Fruit fly (Drosophila melanogaster) whole organism, embryonic: Measurements from ENCODE around the gene ich.

Source experiments
- Antp ChIP-seq: fragments of 200-800 bp; sonication (Bioruptor generic); optimal IDR thresholded peaks from 3 replicates; lab custom pipeline; 2016; ENCODE audit warnings: missing biosample characterization, missing genetic modification characterization
- CG10147 ChIP-seq: fragments of 200-800 bp; sonication (Bioruptor generic); optimal IDR thresholded peaks from 2 replicates; lab custom pipeline; 2019; ENCODE audit warnings: missing biosample characterization, mild to moderate bottlenecking, missing genetic modification characterization, moderate library complexity
- CG11723 ChIP-seq: fragments of 200-800 bp; sonication (Bioruptor generic); optimal IDR thresholded peaks from 2 replicates; lab custom pipeline; 2017; ENCODE audit warnings: missing biosample characterization, mild to moderate bottlenecking, missing genetic modification characterization
- CG12155 ChIP-seq: fragments of 200-800 bp; sonication (Bioruptor generic); optimal IDR thresholded peaks from 3 replicates; lab custom pipeline; 2016; ENCODE audit warnings: missing biosample characterization, missing genetic modification characterization
- CG12219 ChIP-seq: fragments of 200-800 bp; sonication (Bioruptor generic); optimal IDR thresholded peaks from 3 replicates; lab custom pipeline; 2018; ENCODE audit warnings: missing biosample characterization, mild to moderate bottlenecking, missing genetic modification characterization
- CG12769 ChIP-seq: fragments of 200-800 bp; sonication (Bioruptor generic); optimal IDR thresholded peaks from 2 replicates; lab custom pipeline; 2019; ENCODE audit warnings: missing biosample characterization, mild to moderate bottlenecking, missing genetic modification characterization, moderate library complexity
- CG14050 ChIP-seq: fragments of 200-800 bp; sonication (Bioruptor generic); IDR thresholded peaks from 3 replicates; pipeline ENCODE4 v1.3.6; 2022; ENCODE audit warnings: missing biosample characterization, missing genetic modification characterization
- CG15269 ChIP-seq: fragments of 200-800 bp; sonication (Bioruptor generic); optimal IDR thresholded peaks from 2 replicates; lab custom pipeline; 2018; ENCODE audit warnings: missing biosample characterization, mild to moderate bottlenecking, missing genetic modification characterization, moderate library complexity
- CG1602 ChIP-seq: fragments of 200-800 bp; sonication (Bioruptor generic); optimal IDR thresholded peaks from 3 replicates; lab custom pipeline; 2016; ENCODE audit warnings: missing biosample characterization, missing genetic modification characterization
- CG18262 ChIP-seq: fragments of 200-800 bp; optimal IDR thresholded peaks from 3 replicates; lab custom pipeline; 2019; ENCODE audit warnings: missing biosample characterization, mild to moderate bottlenecking, missing genetic modification characterization, moderate library complexity
- CG2120 ChIP-seq: fragments of 200-800 bp; sonication (Bioruptor generic); optimal IDR thresholded peaks from 3 replicates; lab custom pipeline; 2016; ENCODE audit warnings: missing biosample characterization, missing genetic modification characterization
- CG32772 ChIP-seq: fragments of 200-800 bp; sonication (Bioruptor generic); IDR thresholded peaks from 2 replicates; pipeline ENCODE4 v1.3.6; 2022; ENCODE audit warnings: missing biosample characterization, missing genetic modification characterization
- CG3281 ChIP-seq: fragments of 200-800 bp; sonication (Bioruptor generic); optimal IDR thresholded peaks from 3 replicates; lab custom pipeline; 2017; ENCODE audit warnings: missing biosample characterization, mild to moderate bottlenecking, missing genetic modification characterization
- CG34422 ChIP-seq: fragments of 200-800 bp; sonication (Bioruptor generic); IDR thresholded peaks from 3 replicates; pipeline ENCODE4 v1.3.6; 2022; ENCODE audit warnings: missing biosample characterization, missing genetic modification characterization
- CG5180 ChIP-seq: fragments of 200-800 bp; sonication (Bioruptor generic); optimal IDR thresholded peaks from 3 replicates; lab custom pipeline; 2017; ENCODE audit warnings: missing biosample characterization, missing genetic modification characterization, mild to moderate bottlenecking, moderate library complexity, missing genetic modification reagents
- CG6254 ChIP-seq: fragments of 200-800 bp; sonication (Bioruptor generic); optimal IDR thresholded peaks from 3 replicates; lab custom pipeline; 2017; ENCODE audit warnings: mild to moderate bottlenecking, missing biosample characterization, missing genetic modification reagents, missing genetic modification characterization
- CG6683 ChIP-seq: fragments of 200-800 bp; sonication (Bioruptor generic); optimal IDR thresholded peaks from 2 replicates; lab custom pipeline; 2017; ENCODE audit warnings: missing biosample characterization, mild to moderate bottlenecking, missing genetic modification characterization, missing genetic modification reagents
- CG6689 ChIP-seq: fragments of 200-800 bp; sonication (Bioruptor generic); IDR thresholded peaks from 2 replicates; pipeline ENCODE4 v1.3.6; 2022; ENCODE audit warnings: missing biosample characterization, missing genetic modification characterization
- CG6854 ChIP-seq: fragments of 200-800 bp; sonication (Bioruptor generic); optimal IDR thresholded peaks from 3 replicates; lab custom pipeline; 2017; ENCODE audit warnings: missing biosample characterization, mild to moderate bottlenecking, missing genetic modification characterization
- CG9817 ChIP-seq: fragments of 200-800 bp; sonication (Bioruptor generic); optimal IDR thresholded peaks from 2 replicates; lab custom pipeline; 2018; ENCODE audit warnings: missing biosample characterization, mild to moderate bottlenecking, missing genetic modification characterization, moderate library complexity
- Dbx ChIP-seq: fragments of 200-800 bp; sonication (Bioruptor generic); IDR thresholded peaks from 3 replicates; pipeline ENCODE4 v1.3.6; 2022; ENCODE audit warnings: missing biosample characterization, missing genetic modification characterization
- Doc3 ChIP-seq: fragments of 200-800 bp; sonication (Bioruptor generic); IDR thresholded peaks from 3 replicates; pipeline ENCODE4 v1.3.6; 2022; ENCODE audit warnings: missing biosample characterization, missing genetic modification characterization; ENCODE audit not compliant: partially characterized antibody
- Dref ChIP-seq: fragments of 200-800 bp; sonication (Bioruptor generic); IDR thresholded peaks from 2 replicates; pipeline ENCODE4 v1.3.6; 2022; ENCODE audit warnings: missing biosample characterization, missing genetic modification characterization
- Gsc ChIP-seq: fragments of 200-800 bp; sonication (Bioruptor generic); IDR thresholded peaks from 2 replicates; pipeline ENCODE4 v1.3.6; 2022; ENCODE audit warnings: missing biosample characterization, missing genetic modification characterization
- HLH3B ChIP-seq: fragments of 200-800 bp; sonication (Bioruptor generic); IDR thresholded peaks from 2 replicates; pipeline ENCODE4 v1.3.6; 2022; ENCODE audit warnings: missing biosample characterization, missing genetic modification characterization
- MESR4 ChIP-seq: fragments of 200-800 bp; sonication (Bioruptor generic); optimal IDR thresholded peaks from 2 replicates; lab custom pipeline; 2018; ENCODE audit warnings: missing biosample characterization, mild to moderate bottlenecking, missing genetic modification characterization, moderate library complexity
- Max ChIP-seq: fragments of 200-800 bp; sonication (Bioruptor generic); optimal IDR thresholded peaks from 2 replicates; lab custom pipeline; 2016; ENCODE audit warnings: missing biosample characterization, mild to moderate bottlenecking, missing genetic modification characterization
- NC2β ChIP-seq: fragments of 200-800 bp; sonication (Bioruptor generic); optimal IDR thresholded peaks from 2 replicates; lab custom pipeline; 2016; ENCODE audit warnings: missing biosample characterization, missing genetic modification characterization
- Scr ChIP-seq: fragments of 200-800 bp; sonication (Bioruptor generic); IDR thresholded peaks from 2 replicates; pipeline ENCODE4 v1.3.6; 2022; ENCODE audit warnings: missing biosample characterization, missing genetic modification characterization; ENCODE audit not compliant: partially characterized antibody
- ap ChIP-seq: fragments of 200-800 bp; sonication (Bioruptor generic); IDR thresholded peaks from 2 replicates; pipeline ENCODE4 v1.3.6; 2022; ENCODE audit warnings: missing biosample characterization, missing genetic modification characterization
- cas ChIP-seq: fragments of 200-800 bp; sonication (Bioruptor generic); IDR thresholded peaks from 2 replicates; pipeline ENCODE4 v1.3.6; 2022; ENCODE audit warnings: missing biosample characterization, missing genetic modification characterization
- chm ChIP-seq: fragments of 200-800 bp; sonication (Bioruptor generic); IDR thresholded peaks from 2 replicates; pipeline ENCODE4 v1.3.6; 2022; ENCODE audit warnings: missing biosample characterization, missing genetic modification characterization
- corto ChIP-seq: fragments of 200-800 bp; sonication (Bioruptor generic); optimal IDR thresholded peaks from 2 replicates; lab custom pipeline; 2016; ENCODE audit warnings: missing biosample characterization, mild to moderate bottlenecking, missing genetic modification characterization, moderate library complexity
- crol ChIP-seq: fragments of 200-800 bp; sonication (Bioruptor generic); IDR thresholded peaks from 2 replicates; pipeline ENCODE4 v1.3.6; 2022; ENCODE audit warnings: missing biosample characterization, missing genetic modification characterization
- fru ChIP-seq: fragments of >200 bp; optimal IDR thresholded peaks from 2 replicates; lab custom pipeline; 2017
- grau ChIP-seq: fragments of 200-800 bp; optimal IDR thresholded peaks from 3 replicates; lab custom pipeline; 2019; ENCODE audit warnings: missing biosample characterization, mild to moderate bottlenecking, missing genetic modification characterization, moderate library complexity
- ind ChIP-seq: fragments of 200-800 bp; sonication (Bioruptor generic); optimal IDR thresholded peaks from 3 replicates; lab custom pipeline; 2016; ENCODE audit warnings: missing biosample characterization, missing genetic modification characterization
- lola ChIP-seq, 3 experiments: fragments of >200 bp in 2 of 3; fragments of 200-800 bp in 1 of 3; sonication (Bioruptor generic) in 1 of 3; optimal IDR thresholded peaks; 2 replicates each; lab custom pipeline; 2017 to 2019; ENCODE audit warnings: missing biosample characterization in 3 of 3, missing genetic modification characterization in 3 of 3, mild to moderate bottlenecking in 1 of 3, moderate library complexity in 1 of 3
- oc ChIP-seq: fragments of 200-800 bp; sonication (Bioruptor generic); optimal IDR thresholded peaks from 2 replicates; lab custom pipeline; 2018; ENCODE audit warnings: missing biosample characterization, mild to moderate bottlenecking, missing genetic modification characterization, moderate library complexity
- odd ChIP-seq: fragments of 200-800 bp; sonication (Bioruptor generic); optimal IDR thresholded peaks from 2 replicates; lab custom pipeline; 2017; ENCODE audit warnings: missing biosample characterization, mild to moderate bottlenecking, missing genetic modification characterization
- pan ChIP-seq, 4 experiments: fragments of >200 bp in 3 of 4; fragments of 200-800 bp in 1 of 4; sonication (Bioruptor generic) in 1 of 4; optimal IDR thresholded peaks in 3 of 4; IDR thresholded peaks in 1 of 4; 2 replicates each; pipeline versions ENCODE4 v1.3.6 to Lab custom; 2017 to 2022; ENCODE audit warnings: missing biosample characterization in 2 of 4, missing genetic modification characterization in 2 of 4, mixed read lengths in 1 of 4
- pita ChIP-seq: fragments of 200-800 bp; sonication (Bioruptor generic); optimal IDR thresholded peaks from 2 replicates; lab custom pipeline; 2017; ENCODE audit warnings: missing biosample characterization, mild to moderate bottlenecking, missing genetic modification characterization
- prd ChIP-seq, 3 experiments: fragments of >200 bp in 2 of 3; fragments of 200-800 bp in 1 of 3; sonication (Bioruptor generic) in 1 of 3; optimal IDR thresholded peaks in 2 of 3; IDR thresholded peaks in 1 of 3; 2 replicates in 2 of 3; 3 replicates in 1 of 3; pipeline versions ENCODE4 v1.3.6 to Lab custom; 2017 to 2022; ENCODE audit warnings: missing biosample characterization in 1 of 3, missing genetic modification characterization in 1 of 3
- run ChIP-seq: fragments of 200-800 bp; sonication (Bioruptor generic); optimal IDR thresholded peaks from 3 replicates; lab custom pipeline; 2018; ENCODE audit warnings: missing biosample characterization, mild to moderate bottlenecking, missing genetic modification characterization
- sd ChIP-seq: fragments of 200-800 bp; sonication (Bioruptor generic); optimal IDR thresholded peaks from 3 replicates; lab custom pipeline; 2018; ENCODE audit warnings: missing biosample characterization, mild to moderate bottlenecking, missing genetic modification characterization, moderate library complexity
- sens ChIP-seq: fragments of 200-800 bp; sonication (Bioruptor generic); peaks from one replicate; lab custom pipeline; 2016; ENCODE audit warnings: missing biosample characterization, missing genetic modification characterization
- sna ChIP-seq: fragments of 200-800 bp; sonication (Bioruptor generic); IDR thresholded peaks from 2 replicates; pipeline ENCODE4 v1.3.6; 2022; ENCODE audit warnings: missing biosample characterization, missing genetic modification characterization; ENCODE audit not compliant: partially characterized antibody
- stwl ChIP-seq: fragments of 200-800 bp; sonication (Bioruptor generic); optimal IDR thresholded peaks from 3 replicates; lab custom pipeline; 2018; ENCODE audit warnings: missing biosample characterization, mild to moderate bottlenecking, missing genetic modification characterization, moderate library complexity

Gene ich

DNA sequence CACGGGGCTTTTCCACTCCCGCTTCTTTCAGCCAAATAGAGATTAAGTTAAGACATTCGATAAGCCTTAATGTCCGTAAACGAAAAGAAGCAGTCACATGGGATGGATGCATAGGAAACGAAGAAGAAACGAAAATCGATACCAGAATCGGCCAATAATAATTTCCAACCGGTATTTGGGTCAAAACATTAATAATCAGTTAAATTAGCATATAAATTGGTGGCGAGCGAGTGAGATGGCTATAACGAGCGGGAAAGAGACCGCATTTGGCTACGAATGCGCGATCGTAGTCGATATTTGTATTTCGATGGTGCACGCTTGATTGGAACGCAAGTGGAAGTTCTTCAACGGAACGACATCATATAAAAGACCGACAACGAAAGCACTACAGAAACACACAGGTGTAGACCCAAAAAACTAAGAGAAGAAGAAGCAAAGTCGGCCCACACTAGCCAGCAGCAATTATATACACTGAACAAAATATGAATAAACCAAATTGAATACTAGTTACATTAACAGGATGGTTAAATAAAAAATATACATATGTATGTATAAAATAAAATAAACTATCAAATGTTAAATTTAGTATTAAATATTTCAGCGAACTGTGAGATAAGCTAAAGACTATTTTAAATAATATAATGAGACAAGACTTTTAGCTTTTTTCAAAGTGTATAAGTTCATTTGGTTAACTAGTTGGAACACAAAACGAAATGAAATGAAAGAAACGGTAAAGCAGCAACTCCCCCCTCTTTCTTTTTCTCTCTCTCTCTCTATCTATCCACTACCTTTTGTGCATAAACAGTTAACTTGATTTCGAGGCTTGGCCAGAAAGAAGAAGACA is 8.1 kb downstream of the ich start (continued):
- TF ChIP-seq CG6689 (GFP tag; lab: Robert Waterston, UW) (peak; percentile 65), NC2β (GFP tag; lab: Kevin White, UChicago) (no peak), Scr (GFP tag; lab: Robert Waterston, UW) (no peak), CG34422 (GFP tag; lab: Robert Waterston, UW) (0 out of 3 replicates have a peak, but pooled peaks have one; percentile 54), CG2120 (GFP tag; lab: Kevin White, UChicago) (no peak), lola (GFP tag; optimal IDR thresholded peaks at IDR 0.05; lab: Kevin White, UChicago) (peak in 1 of 3 experiments; percentile 80), stwl (tag; lab: Kevin White, UChicago) (no peak), grau (tag; lab: Kevin White, UChicago) (peak; percentile 70), odd (GFP tag; lab: Kevin White, UChicago) (peak; percentile 1), sens (GFP tag; lab: Kevin White, UChicago) (peak; percentile 65), HLH3B (GFP tag; lab: Robert Waterston, UW) (peak; percentile 56), CG9817 (tag; lab: Kevin White, UChicago) (no peak), CG6854 (GFP tag; lab: Kevin White, UChicago) (no peak), CG10147 (GFP tag; lab: Kevin White, UChicago) (no peak), Gsc (no peak), CG14050 (no peak), chm (no peak), corto (GFP tag; lab: Kevin White, UChicago) (no peak), MESR4 (no peak), Antp (no peak), CG6683 (GFP tag; lab: Kevin White, UChicago) (peak; percentile 4), sna (GFP tag; lab: Robert Waterston, UW) (no peak), Max (GFP tag; lab: Kevin White, UChicago) (no peak), crol (no peak), prd (optimal IDR thresholded peaks at IDR 0.05; lab: Kevin White, UChicago) (no peak), prd (GFP tag; IDR thresholded peaks at IDR 0.05; lab: Robert Waterston, UW) (no peak; the same call in 2 of the 3 replicates), CG6254 (GFP tag; lab: Kevin White, UChicago) (peak; percentile 32), CG3281 (GFP tag; lab: Kevin White, UChicago) (no peak), CG5180 (GFP tag; lab: Kevin White, UChicago) (no peak), CG12219 (GFP tag; lab: Kevin White, UChicago) (no peak), Dbx (GFP tag; lab: Robert Waterston, UW) (no peak), CG12155 (GFP tag; lab: Kevin White, UChicago) (peak; percentile 11), CG11723 (no peak), sd (peak; percentile 84), CG32772 (GFP tag; lab: Robert Waterston, UW) (peak; percentile 42; the same call in 1 of the 2 replicates), CG18262 (tag; lab: Kevin White, UChicago) (peak; percentile 88), run (tag; lab: Kevin White, UChicago) (peak; percentile 32), Doc3 (GFP tag; lab: Robert Waterston, UW) (no peak), oc (tag; lab: Kevin White, UChicago) (peak; percentile 69), fru (no peak), Dref (GFP tag; lab: Robert Waterston, UW) (no peak), pita (GFP tag; lab: Kevin White, UChicago) (no peak), cas (GFP tag; lab: Robert Waterston, UW) (no peak), ap (GFP tag; lab: Robert Waterston, UW) (no peak), CG1602 (GFP tag; lab: Kevin White, UChicago) (peak; percentile 36), pan (optimal IDR thresholded peaks at IDR 0.05; lab: Kevin White, UChicago) (no peak), pan (GFP tag; optimal IDR thresholded peaks at IDR 0.05 in 1 of 2, IDR thresholded peaks at IDR 0.05 in 1 of 2) (no peak), ind (GFP tag; lab: Kevin White, UChicago) (peak; percentile 12), CG12769 (peak; percentile 73), CG15269 (tag; lab: Kevin White, UChicago) (peak; percentile 57)
